Fruit fly (Drosophila melanogaster): Measurements from ENCODE around the gene CG33223.
A peak's percentile ranks its signal among the peaks of the same experiment; 100 is the strongest.

The CG33223 gene

DNA sequence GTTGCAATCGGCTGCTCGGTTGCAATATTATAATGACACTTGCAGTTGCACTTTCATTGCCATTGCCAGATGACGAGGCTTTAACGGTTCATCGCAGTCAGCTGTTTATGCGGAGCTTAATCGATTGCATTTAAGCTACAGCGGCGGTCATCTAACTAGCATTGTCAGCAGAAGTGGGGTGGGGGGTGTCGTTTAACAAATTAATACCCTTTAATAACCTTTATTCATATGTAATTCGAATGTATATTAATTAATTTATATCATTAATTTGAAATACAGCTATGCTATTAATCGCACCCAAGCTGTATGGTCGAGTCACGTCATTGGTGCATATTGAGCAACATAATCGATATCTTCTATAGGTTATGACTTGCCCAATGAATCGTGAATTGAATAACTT is 9.2 kb upstream of the CG33223 start (continued):
- TF ChIP-seq lov (optimal IDR thresholded peaks at IDR 0.05), result no peak
- peak; percentile 91 for TF ChIP-seq lov (GFP tag; IDR thresholded peaks at IDR 0.05)
- TF ChIP-seq CG4404 (GFP tag; IDR thresholded peaks at IDR 0.05), result no peak
- TF ChIP-seq CG1529 (GFP tag; optimal IDR thresholded peaks at IDR 0.05), result peak; percentile 46
- peak; percentile 80 for TF ChIP-seq Sox100B (GFP tag; optimal IDR thresholded peaks at IDR 0.05)
- TF ChIP-seq CG7271 (tag; optimal IDR thresholded peaks at IDR 0.05), result peak; percentile 25
- TF ChIP-seq CG11247 (GFP tag; IDR thresholded peaks at IDR 0.05), result peak; percentile 72
- TF ChIP-seq HHEX (GFP tag; optimal IDR thresholded peaks at IDR 0.05), result peak; percentile 74
- TF ChIP-seq Dref (GFP tag; IDR thresholded peaks at IDR 0.05), result no peak
- TF ChIP-seq Antp (GFP tag; optimal IDR thresholded peaks at IDR 0.05), result no peak
- no peak for TF ChIP-seq CG15073 (GFP tag; optimal IDR thresholded peaks at IDR 0.05)
- TF ChIP-seq odd (GFP tag; optimal IDR thresholded peaks at IDR 0.05), result peak; percentile 62
- TF ChIP-seq CG12236 (GFP tag; optimal IDR thresholded peaks at IDR 0.05), result no peak
- no peak for TF ChIP-seq CG8478 (optimal IDR thresholded peaks at IDR 0.05)
- no peak for TF ChIP-seq cas (GFP tag; IDR thresholded peaks at IDR 0.05)
- TF ChIP-seq Abd-B (GFP tag; optimal IDR thresholded peaks at IDR 0.05), result peak; percentile 68
- TF ChIP-seq CoRest (tag; optimal IDR thresholded peaks at IDR 0.05), result peak; percentile 78
- no peak for TF ChIP-seq shn (GFP tag; optimal IDR thresholded peaks at IDR 0.05)
- peak; percentile 54; the same call in 1 of the 2 replicates for TF ChIP-seq aop (GFP tag; IDR thresholded peaks at IDR 0.05)
- peak in 1 of 2 experiments; percentile 89 for TF ChIP-seq Hr51 (GFP tag; optimal IDR thresholded peaks at IDR 0.05)
- TF ChIP-seq CG8290 (GFP tag; optimal IDR thresholded peaks at IDR 0.05), result peak; percentile 4
- TF ChIP-seq CG8290 (tag; optimal IDR thresholded peaks at IDR 0.05), result peak in 1 of 2 experiments; percentile 51
- peak; percentile 48 for TF ChIP-seq CG1647 (GFP tag; optimal IDR thresholded peaks at IDR 0.05)
- peak; percentile 75 for TF ChIP-seq Gug (GFP tag; IDR thresholded peaks at IDR 0.05)
- peak; percentile 67 for TF ChIP-seq dimm (GFP tag; IDR thresholded peaks at IDR 0.05)
- peak; percentile 91 for TF ChIP-seq Sox102F (GFP tag; optimal IDR thresholded peaks at IDR 0.05)
- TF ChIP-seq Dip3 (GFP tag; optimal IDR thresholded peaks at IDR 0.05), result no peak
- peak; percentile 85 for TF ChIP-seq Ets65A (GFP tag)
- 0 out of 2 replicates have a peak, but pooled peaks have one; percentile 59 for TF ChIP-seq Lim3 (GFP tag; IDR thresholded peaks at IDR 0.05)
- peak; percentile 56 for TF ChIP-seq ro (GFP tag; IDR thresholded peaks at IDR 0.05)
- TF ChIP-seq CG10959 (GFP tag; IDR thresholded peaks at IDR 0.05), result peak; percentile 66
- peak; percentile 78 for TF ChIP-seq Med (GFP tag)
- peak; percentile 81; the same call in 2 of the 3 replicates for TF ChIP-seq CG3726 (GFP tag; IDR thresholded peaks at IDR 0.05)
- peak; percentile 64 for TF ChIP-seq CG5245 (GFP tag; optimal IDR thresholded peaks at IDR 0.05)
- peak; percentile 9; the same call in 1 of the 2 replicates for TF ChIP-seq dati (GFP tag; IDR thresholded peaks at IDR 0.05)
- peak; percentile 92 for TF ChIP-seq HLH3B (GFP tag; IDR thresholded peaks at IDR 0.05)
- no peak for TF ChIP-seq HLHmδ (GFP tag; optimal IDR thresholded peaks at IDR 0.05)
- TF ChIP-seq CG7928 (GFP tag; optimal IDR thresholded peaks at IDR 0.05), result no peak
- TF ChIP-seq CG2116 (GFP tag; optimal IDR thresholded peaks at IDR 0.05), result no peak
- no peak for TF ChIP-seq corto (GFP tag; optimal IDR thresholded peaks at IDR 0.05)
- peak; percentile 30 for TF ChIP-seq Mes4 (GFP tag; optimal IDR thresholded peaks at IDR 0.05)
- no peak for TF ChIP-seq ato (GFP tag; IDR thresholded peaks at IDR 0.05; ENCODE audit: partially characterized antibody)
- TF ChIP-seq Dll (GFP tag; IDR thresholded peaks at IDR 0.05; ENCODE audit: partially characterized antibody), result no peak
- TF ChIP-seq hbn (GFP tag; IDR thresholded peaks at IDR 0.05; ENCODE audit: partially characterized antibody), result no peak
- TF ChIP-seq D (optimal IDR thresholded peaks at IDR 0.05), result no peak
- peak; percentile 71 for TF ChIP-seq D (GFP tag; optimal IDR thresholded peaks at IDR 0.05)
- TF ChIP-seq pita (GFP tag; optimal IDR thresholded peaks at IDR 0.05), result no peak
- TF ChIP-seq psq (GFP tag; optimal IDR thresholded peaks at IDR 0.05), result peak; percentile 5
- peak; percentile 54 for TF ChIP-seq CG10267 (tag; optimal IDR thresholded peaks at IDR 0.05)
- TF ChIP-seq h (optimal IDR thresholded peaks at IDR 0.05), result no peak
- TF ChIP-seq lbe (GFP tag; optimal IDR thresholded peaks at IDR 0.05), result peak; percentile 15
- no peak for TF ChIP-seq Usf (GFP tag; optimal IDR thresholded peaks at IDR 0.05)
- peak; percentile 76 for TF ChIP-seq CG18262 (tag; optimal IDR thresholded peaks at IDR 0.05)
